Worm (Caenorhabditis elegans) whole organism, L2 larva: ENCODE data around the gene spe-42.
A peak's percentile ranks its signal among the peaks of the same experiment; 100 is the strongest.

Source experiments
- C34F6.9 ChIP-seq: fragments of 150-350 bp; optimal IDR thresholded peaks from 2 replicates; lab custom pipeline; 2014; ENCODE audit warnings: missing biosample characterization, missing genetic modification characterization
- F13H6.1 ChIP-seq: sonication (generic microtip); optimal IDR thresholded peaks from 2 replicates; lab custom pipeline; 2016; ENCODE audit warnings: missing genetic modification characterization, missing compliant biosample characterization
- R02D3.7 ChIP-seq: fragments of 150-350 bp; optimal IDR thresholded peaks from 2 replicates; lab custom pipeline; 2014; ENCODE audit warnings: missing biosample characterization, missing genetic modification characterization
- Y55F3AM.14 ChIP-seq: fragments of 200-800 bp; sonication (Bioruptor generic); optimal IDR thresholded peaks from 2 replicates; lab custom pipeline; 2018; ENCODE audit warnings: mild to moderate bottlenecking, missing genetic modification characterization, missing compliant biosample characterization
- alr-1 ChIP-seq: fragments of 150-350 bp; optimal IDR thresholded peaks from 2 replicates; lab custom pipeline; 2014; ENCODE audit warnings: missing biosample characterization, missing genetic modification characterization
- aly-2 ChIP-seq: fragments of 150-350 bp; optimal IDR thresholded peaks from 2 replicates; lab custom pipeline; 2014; ENCODE audit warnings: missing biosample characterization, missing genetic modification characterization
- ama-1 ChIP-seq: fragments of 150-350 bp; optimal IDR thresholded peaks from 2 replicates; lab custom pipeline; 2018; ENCODE audit warnings: inconsistent platforms
- blmp-1 ChIP-seq: sonication (generic microtip); optimal IDR thresholded peaks from 2 replicates; lab custom pipeline; 2017; ENCODE audit warnings: missing genetic modification characterization, mild to moderate bottlenecking, missing compliant biosample characterization, antibody characterized with exemption, moderate library complexity; ENCODE audit not compliant: insufficient read depth
- ceh-16 ChIP-seq: fragments of 150-350 bp; optimal IDR thresholded peaks from 2 replicates; lab custom pipeline; 2014; ENCODE audit warnings: missing biosample characterization, missing genetic modification characterization
- crh-2 ChIP-seq: sonication (generic microtip); optimal IDR thresholded peaks from 2 replicates; lab custom pipeline; 2017; ENCODE audit warnings: missing biosample characterization, missing genetic modification characterization
- dmd-4 ChIP-seq: sonication (generic microtip); optimal IDR thresholded peaks from 2 replicates; lab custom pipeline; 2017; ENCODE audit warnings: missing biosample characterization, missing genetic modification characterization
- elt-1 ChIP-seq: fragments of 150-350 bp; optimal IDR thresholded peaks from 2 replicates; lab custom pipeline; 2014; ENCODE audit warnings: missing biosample characterization, missing genetic modification characterization
- elt-3 ChIP-seq: sonication (generic microtip); optimal IDR thresholded peaks from 2 replicates; lab custom pipeline; 2017; ENCODE audit warnings: missing biosample characterization, missing genetic modification characterization
- fos-1 ChIP-seq: fragments of 150-350 bp; optimal IDR thresholded peaks from 2 replicates; lab custom pipeline; 2014; ENCODE audit warnings: missing biosample characterization, missing genetic modification characterization
- gmeb-1 ChIP-seq: fragments of 150-350 bp; optimal IDR thresholded peaks from 2 replicates; lab custom pipeline; 2014; ENCODE audit warnings: missing biosample characterization, missing genetic modification characterization
- lin-11 ChIP-seq: fragments of 150-350 bp; sonication (generic microtip); optimal IDR thresholded peaks from 2 replicates; lab custom pipeline; 2014; ENCODE audit warnings: missing biosample characterization, missing genetic modification characterization, inconsistent platforms, mixed read lengths
- lin-13 ChIP-seq: fragments of 150-350 bp; optimal IDR thresholded peaks from 2 replicates; lab custom pipeline; 2014; ENCODE audit warnings: missing biosample characterization, missing genetic modification reagents, missing genetic modification characterization
- lin-39 ChIP-seq: fragments of 150-350 bp; optimal IDR thresholded peaks from 2 replicates; lab custom pipeline; 2014; ENCODE audit warnings: missing biosample characterization, missing genetic modification reagents, missing genetic modification characterization
- lsy-2 ChIP-seq, 2 experiments: fragments of 150-350 bp in 1 of 2; sonication (generic microtip) in 1 of 2; optimal IDR thresholded peaks; 2 replicates each; lab custom pipeline; 2014 to 2017; ENCODE audit warnings: missing biosample characterization in 2 of 2, missing genetic modification characterization in 2 of 2
- mab-5 ChIP-seq: fragments of 150-350 bp; optimal IDR thresholded peaks from 2 replicates; lab custom pipeline; 2014; ENCODE audit warnings: missing biosample characterization, missing genetic modification characterization
- mbf-1 ChIP-seq: sonication (generic microtip); optimal IDR thresholded peaks from 2 replicates; lab custom pipeline; 2017; ENCODE audit warnings: missing biosample characterization, missing genetic modification characterization
- mdl-1 ChIP-seq, 2 experiments: fragments of 150-350 bp in 1 of 2; sonication (generic microtip) in 1 of 2; optimal IDR thresholded peaks; 2 replicates each; lab custom pipeline; 2017; ENCODE audit warnings: missing biosample characterization in 2 of 2, missing genetic modification characterization in 2 of 2
- nhr-10 ChIP-seq: sonication (generic microtip); optimal IDR thresholded peaks from 2 replicates; lab custom pipeline; 2017; ENCODE audit warnings: missing biosample characterization, missing genetic modification characterization
- nhr-11 ChIP-seq: fragments of 150-350 bp; optimal IDR thresholded peaks from 2 replicates; lab custom pipeline; 2014; ENCODE audit warnings: missing biosample characterization, missing genetic modification characterization
- nhr-12 ChIP-seq: fragments of 150-350 bp; optimal IDR thresholded peaks from 2 replicates; lab custom pipeline; 2014; ENCODE audit warnings: missing biosample characterization, missing genetic modification characterization
- nhr-129 ChIP-seq: fragments of 150-350 bp; optimal IDR thresholded peaks from 2 replicates; lab custom pipeline; 2014; ENCODE audit warnings: missing biosample characterization, missing genetic modification characterization
- nhr-21 ChIP-seq: fragments of 150-350 bp; optimal IDR thresholded peaks from 2 replicates; lab custom pipeline; 2014; ENCODE audit warnings: missing biosample characterization, missing genetic modification characterization
- nhr-23 ChIP-seq: fragments of 150-350 bp; optimal IDR thresholded peaks from 2 replicates; lab custom pipeline; 2014; ENCODE audit warnings: missing biosample characterization, missing genetic modification reagents, missing genetic modification characterization
- nhr-237 ChIP-seq: fragments of 150-350 bp; optimal IDR thresholded peaks from 2 replicates; lab custom pipeline; 2014; ENCODE audit warnings: missing biosample characterization, missing genetic modification characterization
- nhr-25 ChIP-seq: fragments of 150-350 bp; sonication (generic microtip); optimal IDR thresholded peaks from 3 replicates; lab custom pipeline; 2014; ENCODE audit warnings: missing biosample characterization, missing genetic modification characterization
- nhr-6 ChIP-seq: fragments of 150-350 bp; optimal IDR thresholded peaks from 2 replicates; lab custom pipeline; 2014; ENCODE audit warnings: missing biosample characterization, missing genetic modification characterization
- peb-1 ChIP-seq: fragments of 150-350 bp; optimal IDR thresholded peaks from 2 replicates; lab custom pipeline; 2014; ENCODE audit warnings: missing biosample characterization, missing genetic modification characterization
- sma-3 ChIP-seq: sonication (generic microtip); optimal IDR thresholded peaks from 2 replicates; lab custom pipeline; 2016; ENCODE audit warnings: missing genetic modification reagents, missing genetic modification characterization, missing compliant biosample characterization
- sma-9 ChIP-seq, 2 experiments: fragments of 150-350 bp in 1 of 2; sonication (generic microtip) in 1 of 2; optimal IDR thresholded peaks; 2 replicates each; lab custom pipeline; 2014 to 2016; ENCODE audit warnings: missing genetic modification characterization in 2 of 2, mild to moderate bottlenecking in 1 of 2, missing biosample characterization in 1 of 2, missing compliant biosample characterization in 1 of 2, missing genetic modification reagents in 1 of 2, moderate library complexity in 1 of 2
- snpc-4 ChIP-seq: fragments of 150-350 bp; optimal IDR thresholded peaks from 2 replicates; lab custom pipeline; 2014; ENCODE audit warnings: missing biosample characterization, missing genetic modification characterization
- unc-39 ChIP-seq: fragments of 150-350 bp; optimal IDR thresholded peaks from 2 replicates; lab custom pipeline; 2014; ENCODE audit warnings: missing biosample characterization, missing genetic modification characterization
- unc-55 ChIP-seq: fragments of 150-350 bp; sonication (generic microtip); optimal IDR thresholded peaks from 3 replicates; lab custom pipeline; 2014; ENCODE audit warnings: missing biosample characterization, missing genetic modification reagents, missing genetic modification characterization
- unc-62 ChIP-seq: fragments of 150-350 bp; optimal IDR thresholded peaks from 2 replicates; lab custom pipeline; 2014; ENCODE audit warnings: missing biosample characterization, missing genetic modification reagents, missing genetic modification characterization
- zag-1 ChIP-seq: fragments of 150-350 bp; optimal IDR thresholded peaks from 2 replicates; lab custom pipeline; 2014; ENCODE audit warnings: missing biosample characterization, missing genetic modification characterization
- ztf-1 ChIP-seq: fragments of 200-800 bp; sonication (Bioruptor generic); conservative IDR thresholded peaks from 2 replicates; pipeline ENCODE4 v1.3.6; 2022; ENCODE audit warnings: missing genetic modification characterization, missing compliant biosample characterization
- ztf-11 ChIP-seq: sonication (generic microtip); optimal IDR thresholded peaks from 2 replicates; lab custom pipeline; 2017; ENCODE audit warnings: missing biosample characterization, missing genetic modification characterization
- ztf-4 ChIP-seq: fragments of 150-350 bp; optimal IDR thresholded peaks from 2 replicates; lab custom pipeline; 2014; ENCODE audit warnings: missing biosample characterization, missing genetic modification characterization

The spe-42 gene

DNA sequence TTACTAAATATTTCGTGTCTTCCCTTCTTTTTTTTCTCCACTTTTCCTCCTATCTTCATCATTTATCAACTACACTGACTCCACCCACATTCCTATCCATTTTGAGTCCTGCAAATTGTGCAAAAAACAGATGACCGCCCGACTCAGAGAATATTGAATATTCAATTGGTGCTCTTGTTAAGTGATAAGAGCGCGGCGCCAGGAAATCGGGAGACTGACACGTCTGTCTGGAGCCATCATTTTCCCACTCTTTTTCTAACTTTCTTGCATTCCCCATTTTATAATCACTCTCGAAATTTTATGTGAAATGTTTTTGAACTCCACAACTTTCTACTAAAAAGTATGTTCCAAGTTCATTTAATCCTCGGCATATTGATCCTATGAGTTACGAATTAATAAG, 19.1 kb upstream of the spe-42 start:
- TF ChIP-seq ztf-11 (tag; lab: Kevin White, UChicago): no peak
- TF ChIP-seq sma-9 (GFP tag; optimal IDR thresholded peaks at IDR 0.05; lab: Kevin White, UChicago): peak; percentile 2
- TF ChIP-seq sma-9 (tag; optimal IDR thresholded peaks at IDR 0.05; lab: Kevin White, UChicago): no peak
- peak; percentile 57 for TF ChIP-seq fos-1 (tag; lab: Kevin White, UChicago)
- no peak for TF ChIP-seq ceh-16
- no peak for TF ChIP-seq F13H6.1 (tag; lab: Kevin White, UChicago)

- TF ChIP-seq lin-39 (tag; lab: Kevin White, UChicago) (no peak), lin-11 (tag; lab: Kevin White, UChicago) (no peak), dmd-4 (no peak), Y55F3AM.14 (GFP tag; lab: Kevin White, UChicago) (no peak), lsy-2 (tag; optimal IDR thresholded peaks at IDR 0.05; lab: Kevin White, UChicago) (no peak), ceh-16 (no peak), mbf-1 (no peak), ztf-4 (tag; lab: Kevin White, UChicago) (no peak), unc-39 (tag; lab: Kevin White, UChicago) (no peak), mdl-1 (tag; optimal IDR thresholded peaks at IDR 0.05; lab: Kevin White, UChicago) (no peak), zag-1 (tag; lab: Kevin White, UChicago) (no peak), nhr-23 (no peak), lin-13 (no peak), unc-62 (GFP tag; lab: Kevin White, UChicago) (no peak), elt-1 (tag; lab: Kevin White, UChicago) (no peak)
These were observed 14.7 kb upstream of the spe-42 start for ce11 chrV:11751480-11751879.

DNA sequence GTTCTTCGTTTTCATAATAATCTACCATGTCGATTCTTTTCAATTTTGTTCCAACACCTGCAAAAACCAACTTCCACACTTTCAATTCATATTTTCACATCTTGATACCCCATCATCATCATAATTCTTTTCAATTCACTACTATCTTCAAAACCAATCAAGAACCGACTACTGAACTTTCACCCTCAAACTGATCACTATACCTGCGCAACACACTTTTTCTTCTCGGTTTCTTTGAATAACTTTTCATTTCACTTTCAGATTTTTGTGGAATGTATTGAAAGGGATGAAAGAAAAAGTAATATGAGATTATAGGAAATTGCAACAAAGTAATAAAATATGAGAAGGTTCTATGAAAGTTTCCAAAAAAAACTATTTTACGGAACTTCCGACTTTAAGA, 4.3 kb upstream of the spe-42 start:
- no peak for TF ChIP-seq nhr-11 (tag; lab: Kevin White, UChicago)
- peak; percentile 69 for TF ChIP-seq blmp-1 (tag; lab: Kevin White, UChicago)
- TF ChIP-seq, all 48 proteins: peak for 1

- TF ChIP-seq ama-1 (no peak), sma-9 (GFP tag; optimal IDR thresholded peaks at IDR 0.05; lab: Kevin White, UChicago) (peak; percentile 75), sma-9 (tag; optimal IDR thresholded peaks at IDR 0.05; lab: Kevin White, UChicago) (no peak), snpc-4 (tag; lab: Kevin White, UChicago) (no peak), nhr-10 (tag; lab: Kevin White, UChicago) (no peak), lin-11 (tag; lab: Kevin White, UChicago) (no peak), unc-62 (GFP tag; lab: Kevin White, UChicago) (no peak), gmeb-1 (tag; lab: Kevin White, UChicago) (no peak), nhr-21 (tag; lab: Kevin White, UChicago) (peak; percentile 41), ztf-1 (GFP tag; lab: Robert Waterston, UW) (no peak), nhr-6 (no peak)
- TF ChIP-seq, all 48 proteins: peak for 2
These were observed 3.0 kb upstream of the spe-42 start, which contains the start of gene T04F3.1 for ce11 chrV:11739820-11740219. Gene T04F3.1 (plus strand): TSS chrV:11740065.

- TF ChIP-seq sma-3 (GFP tag; lab: Kevin White, UChicago): no peak
- TF ChIP-seq Y55F3AM.14 (GFP tag; lab: Kevin White, UChicago): no peak
- TF ChIP-seq nhr-12 (tag; lab: Kevin White, UChicago): no peak
- TF ChIP-seq nhr-237 (tag; lab: Kevin White, UChicago): no peak
- no peak for TF ChIP-seq elt-3 (tag; lab: Kevin White, UChicago)
These were observed 537 bp upstream of the spe-42 start for ce11 chrV:11737333-11737732.

DNA sequence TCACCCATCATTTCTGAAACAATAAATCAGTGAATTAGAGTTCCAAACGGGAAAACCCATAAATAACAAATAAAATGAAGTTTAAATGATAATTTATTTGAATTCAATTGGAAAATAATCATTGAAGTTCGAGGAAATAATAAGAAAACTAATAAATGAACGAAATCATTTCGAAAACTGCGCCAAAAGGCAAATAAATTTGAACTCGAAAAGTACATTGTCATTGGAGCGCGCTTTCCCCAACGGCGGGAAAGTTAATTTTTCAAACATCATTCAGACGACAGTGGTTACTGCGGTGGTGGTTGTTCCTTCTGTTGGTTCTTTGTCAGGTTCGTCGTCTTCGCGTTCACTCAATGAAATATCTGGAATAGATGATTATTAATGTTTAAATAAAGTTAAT, 3.3 kb downstream of the spe-42 start, which contains the start of gene npp-22:
Gene npp-22 (minus strand): TSS at position 13 of the 400 bp plus-strand sequence.
- no peak for TF ChIP-seq aly-2 (tag; lab: Kevin White, UChicago)
- peak; percentile 39 for TF ChIP-seq nhr-25
- no peak for TF ChIP-seq alr-1 (tag; lab: Kevin White, UChicago)
- no peak for TF ChIP-seq nhr-10 (tag; lab: Kevin White, UChicago)
- no peak for TF ChIP-seq blmp-1 (tag; lab: Kevin White, UChicago)
- peak; percentile 95 for TF ChIP-seq gmeb-1 (tag; lab: Kevin White, UChicago)
- TF ChIP-seq R02D3.7: no peak
- TF ChIP-seq crh-2 (tag; lab: Kevin White, UChicago): peak; percentile 47
- no peak for TF ChIP-seq dmd-4
- no peak for TF ChIP-seq C34F6.9 (tag; lab: Kevin White, UChicago)
- TF ChIP-seq nhr-129 (tag; lab: Kevin White, UChicago): no peak
- peak; percentile 38 for TF ChIP-seq fos-1 (tag; lab: Kevin White, UChicago)
- TF ChIP-seq mab-5 (tag; lab: Kevin White, UChicago): no peak
- TF ChIP-seq mdl-1 (tag; optimal IDR thresholded peaks at IDR 0.05; lab: Kevin White, UChicago): no peak
- peak; percentile 50 for TF ChIP-seq F13H6.1 (tag; lab: Kevin White, UChicago)
- peak; percentile 54 for TF ChIP-seq sma-3 (GFP tag; lab: Kevin White, UChicago)
- TF ChIP-seq unc-55 (GFP tag; lab: Kevin White, UChicago): no peak
- TF ChIP-seq Y55F3AM.14 (GFP tag; lab: Kevin White, UChicago): no peak
- TF ChIP-seq nhr-11 (tag; lab: Kevin White, UChicago): no peak
- no peak for TF ChIP-seq nhr-23
- peak; percentile 25 to 78 for TF ChIP-seq lsy-2 (tag; optimal IDR thresholded peaks at IDR 0.05; lab: Kevin White, UChicago)
- TF ChIP-seq nhr-21 (tag; lab: Kevin White, UChicago): peak; percentile 40
- no peak for TF ChIP-seq peb-1
- peak; percentile 56 for TF ChIP-seq lin-11 (tag; lab: Kevin White, UChicago)
- peak; percentile 36 for TF ChIP-seq lin-13
